Fruit fly (Drosophila melanogaster) whole organism, prepupa: Measurements from ENCODE around the gene CG14969.

Source experiments
- CG10631 ChIP-seq: fragments of 200-800 bp; sonication (Bioruptor generic); optimal IDR thresholded peaks from 2 replicates; lab custom pipeline; 2016; ENCODE audit warnings: missing biosample characterization, missing genetic modification characterization
- CG11294 ChIP-seq: fragments of 200-800 bp; sonication (Bioruptor generic); IDR thresholded peaks from 2 replicates; pipeline ENCODE4 v1.3.6; 2022; ENCODE audit warnings: missing biosample characterization, missing genetic modification characterization
- CG11762 ChIP-seq: fragments of 200-800 bp; sonication (Bioruptor generic); optimal IDR thresholded peaks from 3 replicates; lab custom pipeline; 2016; ENCODE audit warnings: missing biosample characterization, missing genetic modification characterization; ENCODE audit not compliant: insufficient read depth
- CG11902 ChIP-seq: fragments of 200-800 bp; sonication (Bioruptor generic); optimal IDR thresholded peaks from 3 replicates; lab custom pipeline; 2016; ENCODE audit warnings: missing biosample characterization, missing genetic modification characterization
- CG15336 ChIP-seq: fragments of 200-800 bp; sonication (Bioruptor generic); IDR thresholded peaks from 2 replicates; pipeline ENCODE4 v1.3.6; 2022; ENCODE audit warnings: missing biosample characterization, missing genetic modification characterization
- CG1621 ChIP-seq: fragments of 200-800 bp; sonication (Bioruptor generic); optimal IDR thresholded peaks from 3 replicates; lab custom pipeline; 2018; ENCODE audit warnings: missing biosample characterization, mild to moderate bottlenecking, missing genetic modification characterization
- CG16779 ChIP-seq: fragments of 200-800 bp; sonication (Bioruptor generic); optimal IDR thresholded peaks from 3 replicates; lab custom pipeline; 2017; ENCODE audit warnings: missing biosample characterization, mild to moderate bottlenecking, missing genetic modification characterization
- CG3032 ChIP-seq: fragments of 200-800 bp; optimal IDR thresholded peaks from 2 replicates; lab custom pipeline; 2019; ENCODE audit warnings: missing biosample characterization, mild to moderate bottlenecking, missing genetic modification characterization, moderate library complexity
- CG31627 ChIP-seq: fragments of 200-800 bp; sonication (Bioruptor generic); optimal IDR thresholded peaks from 3 replicates; lab custom pipeline; 2016; ENCODE audit warnings: missing biosample characterization, missing genetic modification characterization
- CG4318 ChIP-seq: fragments of 200-800 bp; sonication (Bioruptor generic); optimal IDR thresholded peaks from 3 replicates; lab custom pipeline; 2017; ENCODE audit warnings: missing biosample characterization, mild to moderate bottlenecking, missing genetic modification characterization
- CG6163 ChIP-seq: fragments of 200-800 bp; sonication (Bioruptor generic); IDR thresholded peaks from 3 replicates; pipeline ENCODE4 v1.3.6; 2022; ENCODE audit warnings: missing biosample characterization, missing genetic modification characterization
- CG6276 ChIP-seq: fragments of 200-800 bp; sonication (Bioruptor generic); optimal IDR thresholded peaks from 2 replicates; lab custom pipeline; 2017; ENCODE audit warnings: missing biosample characterization, mild to moderate bottlenecking, missing genetic modification characterization
- CG6808 ChIP-seq: fragments of 200-800 bp; sonication (Bioruptor generic); optimal IDR thresholded peaks from 3 replicates; lab custom pipeline; 2017; ENCODE audit warnings: missing biosample characterization, missing genetic modification characterization, mild to moderate bottlenecking, moderate library complexity, missing genetic modification reagents
- CG6854 ChIP-seq: fragments of 200-800 bp; sonication (Bioruptor generic); optimal IDR thresholded peaks from 2 replicates; lab custom pipeline; 2017; ENCODE audit warnings: missing biosample characterization, mild to moderate bottlenecking, missing genetic modification characterization
- CG8119 ChIP-seq: fragments of 200-800 bp; sonication (Bioruptor generic); IDR thresholded peaks from 3 replicates; pipeline ENCODE4 v1.3.6; 2022; ENCODE audit warnings: missing biosample characterization, missing genetic modification characterization
- CG8319 ChIP-seq: fragments of 200-800 bp; sonication (Bioruptor generic); optimal IDR thresholded peaks from 3 replicates; lab custom pipeline; 2016; ENCODE audit warnings: missing biosample characterization, missing genetic modification characterization
- CG8632 ChIP-seq: fragments of 200-800 bp; sonication (Bioruptor generic); optimal IDR thresholded peaks from 3 replicates; lab custom pipeline; 2016; ENCODE audit warnings: missing biosample characterization, missing genetic modification characterization
- CG9139 ChIP-seq: fragments of 200-800 bp; sonication (Bioruptor generic); optimal IDR thresholded peaks from 3 replicates; lab custom pipeline; 2017; ENCODE audit warnings: missing biosample characterization, mild to moderate bottlenecking, missing genetic modification characterization
- Eip75B ChIP-seq: fragments of 200-800 bp; sonication (Bioruptor generic); optimal IDR thresholded peaks from 3 replicates; lab custom pipeline; 2016; ENCODE audit warnings: missing biosample characterization, missing genetic modification characterization
- Eip78C ChIP-seq: fragments of 200-800 bp; sonication (Bioruptor generic); peaks from one replicate; lab custom pipeline; 2016; ENCODE audit warnings: missing biosample characterization, missing genetic modification characterization
- Ets96B ChIP-seq: fragments of 200-800 bp; optimal IDR thresholded peaks from 2 replicates; lab custom pipeline; 2019; ENCODE audit warnings: missing biosample characterization, mild to moderate bottlenecking, missing genetic modification characterization, moderate library complexity
- Gug ChIP-seq: fragments of 200-800 bp; sonication (Bioruptor generic); IDR thresholded peaks from 2 replicates; pipeline ENCODE4 v1.3.6; 2022; ENCODE audit warnings: missing biosample characterization, missing genetic modification characterization
- Hr38 ChIP-seq: sonication (Bioruptor generic); optimal IDR thresholded peaks from 2 replicates; lab custom pipeline; 2016; ENCODE audit warnings: missing biosample characterization, missing genetic modification characterization
- Hr39 ChIP-seq: fragments of 200-800 bp; sonication (Bioruptor generic); optimal IDR thresholded peaks from 2 replicates; lab custom pipeline; 2016; ENCODE audit warnings: missing biosample characterization, missing genetic modification characterization
- Hr4 ChIP-seq: fragments of 200-800 bp; sonication (Bioruptor generic); optimal IDR thresholded peaks from 3 replicates; lab custom pipeline; 2016; ENCODE audit warnings: missing biosample characterization, missing genetic modification characterization
- Lpt ChIP-seq: fragments of 200-800 bp; sonication (Bioruptor generic); optimal IDR thresholded peaks from 3 replicates; lab custom pipeline; 2016; ENCODE audit warnings: missing biosample characterization, missing genetic modification characterization
- Met ChIP-seq: fragments of 200-800 bp; sonication (Bioruptor generic); optimal IDR thresholded peaks from 3 replicates; lab custom pipeline; 2016; ENCODE audit warnings: missing biosample characterization, missing genetic modification characterization
- OdsH ChIP-seq: fragments of 200-800 bp; sonication (Bioruptor generic); optimal IDR thresholded peaks from 3 replicates; lab custom pipeline; 2016; ENCODE audit warnings: missing biosample characterization, missing genetic modification characterization
- Smox ChIP-seq: fragments of 200-800 bp; sonication (Bioruptor generic); optimal IDR thresholded peaks from 3 replicates; lab custom pipeline; 2016; ENCODE audit warnings: missing biosample characterization, missing genetic modification characterization
- Sox102F ChIP-seq: fragments of 200-800 bp; sonication (Bioruptor generic); optimal IDR thresholded peaks from 2 replicates; lab custom pipeline; 2016; ENCODE audit warnings: missing biosample characterization, mild to moderate bottlenecking, missing genetic modification characterization
- Sox14 ChIP-seq: fragments of 200-800 bp; sonication (Bioruptor generic); optimal IDR thresholded peaks from 3 replicates; lab custom pipeline; 2016; ENCODE audit warnings: missing biosample characterization, missing genetic modification characterization
- Sox15 ChIP-seq: fragments of 200-800 bp; sonication (Bioruptor generic); optimal IDR thresholded peaks from 3 replicates; lab custom pipeline; 2016; ENCODE audit warnings: missing biosample characterization, missing genetic modification characterization
- cyc ChIP-seq: fragments of 200-800 bp; sonication (Bioruptor generic); optimal IDR thresholded peaks from 3 replicates; lab custom pipeline; 2016; ENCODE audit warnings: missing biosample characterization, missing genetic modification characterization
- dsx ChIP-seq: fragments of 200-800 bp; optimal IDR thresholded peaks from 3 replicates; lab custom pipeline; 2019; ENCODE audit warnings: missing biosample characterization, mild to moderate bottlenecking, missing genetic modification characterization, moderate library complexity; ENCODE audit not compliant: poor library complexity, severe bottlenecking
- eg ChIP-seq: fragments of 200-800 bp; sonication (Bioruptor generic); IDR thresholded peaks from 3 replicates; pipeline ENCODE4 v1.3.6; 2022; ENCODE audit warnings: missing biosample characterization, missing genetic modification characterization
- esn ChIP-seq: fragments of 200-800 bp; sonication (Bioruptor generic); optimal IDR thresholded peaks from 2 replicates; lab custom pipeline; 2016; ENCODE audit warnings: missing biosample characterization, mild to moderate bottlenecking, missing genetic modification characterization, moderate library complexity
- fd59A ChIP-seq: fragments of 200-800 bp; sonication (Bioruptor generic); optimal IDR thresholded peaks from 2 replicates; lab custom pipeline; 2017; ENCODE audit warnings: missing biosample characterization, mild to moderate bottlenecking, missing genetic modification characterization, missing genetic modification reagents
- fd85E ChIP-seq: fragments of 200-800 bp; sonication (Bioruptor generic); optimal IDR thresholded peaks from 3 replicates; lab custom pipeline; 2016; ENCODE audit warnings: missing biosample characterization, missing genetic modification characterization
- lz ChIP-seq: fragments of 200-800 bp; sonication (Bioruptor generic); optimal IDR thresholded peaks from 3 replicates; lab custom pipeline; 2016; ENCODE audit warnings: missing biosample characterization, missing genetic modification characterization
- net ChIP-seq: fragments of 200-800 bp; sonication (Bioruptor generic); optimal IDR thresholded peaks from 3 replicates; lab custom pipeline; 2016; ENCODE audit warnings: missing biosample characterization, missing genetic modification characterization
- pdm3 ChIP-seq: fragments of 200-800 bp; sonication (Bioruptor generic); optimal IDR thresholded peaks from 3 replicates; lab custom pipeline; 2016; ENCODE audit warnings: missing biosample characterization, missing genetic modification characterization
- salr ChIP-seq, 2 experiments: fragments of 200-800 bp; sonication (Bioruptor generic); optimal IDR thresholded peaks; 3 replicates each; lab custom pipeline; 2016 to 2018; ENCODE audit warnings: missing biosample characterization in 2 of 2, missing genetic modification characterization in 2 of 2, mild to moderate bottlenecking in 1 of 2
- spab ChIP-seq: fragments of 200-800 bp; sonication (Bioruptor generic); optimal IDR thresholded peaks from 2 replicates; lab custom pipeline; 2017; ENCODE audit warnings: missing biosample characterization, mild to moderate bottlenecking, missing genetic modification characterization, missing genetic modification reagents
- ss ChIP-seq, 2 experiments: fragments of 200-800 bp; sonication (Bioruptor generic); optimal IDR thresholded peaks; 2 replicates in 1 of 2; 3 replicates in 1 of 2; lab custom pipeline; 2017 to 2018; ENCODE audit warnings: mild to moderate bottlenecking in 2 of 2, missing biosample characterization in 2 of 2, missing genetic modification characterization in 2 of 2, moderate library complexity in 1 of 2
- svp ChIP-seq: fragments of 200-800 bp; sonication (Bioruptor generic); peaks from one replicate; lab custom pipeline; 2016; ENCODE audit warnings: missing biosample characterization, missing genetic modification characterization
- topi ChIP-seq: fragments of 200-800 bp; sonication (Bioruptor generic); optimal IDR thresholded peaks from 3 replicates; lab custom pipeline; 2016; ENCODE audit warnings: missing biosample characterization, missing genetic modification characterization

The CG14969 gene

dm6 chr3L:3303534-3304459 is 31.0 kb downstream of the CG14969 start, which contains the start of gene ZnT63C (continued):
- TF ChIP-seq CG6163 (GFP tag; lab: Robert Waterston, UW): peak; percentile 43; the same call in 2 of the 3 replicates
- peak; percentile 65 for TF ChIP-seq svp (GFP tag; lab: Kevin White, UChicago)
- peak; percentile 48 for TF ChIP-seq Sox14
- no peak for TF ChIP-seq CG9139 (GFP tag; lab: Kevin White, UChicago)
- TF ChIP-seq pdm3: peak; percentile 21
- TF ChIP-seq fd59A (GFP tag; lab: Kevin White, UChicago): peak; percentile 27
- TF ChIP-seq CG11762: no peak
- no peak for TF ChIP-seq Hr38 (GFP tag; lab: Kevin White, UChicago)
- TF ChIP-seq CG1621 (tag; lab: Kevin White, UChicago): peak; percentile 46
- TF ChIP-seq cyc: peak; percentile 31
- peak; percentile 45 for TF ChIP-seq Hr39 (GFP tag; lab: Kevin White, UChicago)
- TF ChIP-seq CG16779: no peak
- peak; percentile 38 for TF ChIP-seq CG31627 (GFP tag; lab: Kevin White, UChicago)
- TF ChIP-seq CG11902 (GFP tag; lab: Kevin White, UChicago): peak; percentile 4
- no peak for TF ChIP-seq Smox (GFP tag; lab: Kevin White, UChicago)
- TF ChIP-seq lz: peak; percentile 39
- TF ChIP-seq Lpt (GFP tag; lab: Kevin White, UChicago): no peak
- TF ChIP-seq CG6276 (GFP tag; lab: Kevin White, UChicago): peak; percentile 38
- peak; percentile 31 for TF ChIP-seq Hr4 (GFP tag; lab: Kevin White, UChicago)
- TF ChIP-seq salr (GFP tag; optimal IDR thresholded peaks at IDR 0.05; lab: Kevin White, UChicago): peak in 1 of 2 experiments; percentile 11
- TF ChIP-seq CG15336 (GFP tag; lab: Robert Waterston, UW): 0 out of 2 replicates have a peak, but pooled peaks have one; percentile 18
- peak; percentile 52 for TF ChIP-seq CG6854 (GFP tag; lab: Kevin White, UChicago)

DNA sequence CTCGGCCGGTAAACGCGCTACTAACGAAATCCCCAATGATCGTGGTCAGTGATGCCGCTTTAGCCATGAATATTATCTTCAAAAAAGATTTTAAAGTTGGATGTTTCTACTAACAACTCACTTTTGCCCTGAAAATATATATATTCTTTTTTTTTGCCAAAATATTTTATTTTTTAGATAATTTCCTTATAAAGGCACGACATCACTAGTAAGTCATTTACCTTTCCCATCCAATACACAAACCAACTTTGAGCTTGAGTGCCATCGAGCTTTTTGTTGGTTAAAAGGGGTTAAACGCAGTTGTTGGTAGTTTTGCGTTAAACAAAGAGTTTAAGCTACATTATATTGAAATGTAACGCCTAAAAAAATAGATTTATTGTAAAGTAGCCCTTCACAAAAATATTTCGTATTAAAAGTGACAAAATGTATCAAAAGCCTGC is 31.7 kb downstream of the CG14969 start, which contains the start of gene CG14968:
Gene CG14968, minus strand, starts transcription at position 26 of the 440 bp plus-strand sequence.
- TF ChIP-seq topi (GFP tag; lab: Kevin White, UChicago): peak; percentile 97
- peak; percentile 92 for TF ChIP-seq Met (GFP tag; lab: Kevin White, UChicago)
- peak; percentile 98 for TF ChIP-seq Eip78C (GFP tag; lab: Kevin White, UChicago)
- peak; percentile 77 for TF ChIP-seq CG9139 (GFP tag; lab: Kevin White, UChicago)
- TF ChIP-seq spab (GFP tag; lab: Kevin White, UChicago): peak; percentile 80
- TF ChIP-seq OdsH (GFP tag; lab: Kevin White, UChicago): peak; percentile 97
- peak; percentile 91 for TF ChIP-seq dsx (GFP tag; lab: Kevin White, UChicago)
- peak; percentile 95 for TF ChIP-seq Gug (GFP tag; lab: Robert Waterston, UW)
- peak; percentile 93 for TF ChIP-seq lz
- peak; percentile 88 for TF ChIP-seq Sox15 (GFP tag; lab: Kevin White, UChicago)
- peak; percentile 89 for TF ChIP-seq CG10631 (GFP tag; lab: Kevin White, UChicago)
- peak; percentile 88 for TF ChIP-seq Eip75B (GFP tag; lab: Kevin White, UChicago)
- peak; percentile 94 for TF ChIP-seq Ets96B (tag; lab: Kevin White, UChicago)
- TF ChIP-seq CG11294 (GFP tag; lab: Robert Waterston, UW): peak; percentile 94
- TF ChIP-seq CG8119 (GFP tag; lab: Robert Waterston, UW): peak; percentile 97
- peak; percentile 86 for TF ChIP-seq fd85E
- TF ChIP-seq CG8319 (GFP tag; lab: Kevin White, UChicago): peak; percentile 91
- peak; percentile 79 to 89 for TF ChIP-seq ss (GFP tag; optimal IDR thresholded peaks at IDR 0.05; lab: Kevin White, UChicago)
- TF ChIP-seq Sox14: peak; percentile 87
- peak; percentile 97 for TF ChIP-seq CG15336 (GFP tag; lab: Robert Waterston, UW)
- peak; percentile 91 for TF ChIP-seq pdm3
- TF ChIP-seq CG6854 (GFP tag; lab: Kevin White, UChicago): peak; percentile 92
- peak; percentile 93 for TF ChIP-seq Sox102F (GFP tag; lab: Kevin White, UChicago)
- no peak for TF ChIP-seq Hr38 (GFP tag; lab: Kevin White, UChicago)
- TF ChIP-seq CG4318 (GFP tag; lab: Kevin White, UChicago): peak; percentile 89
- TF ChIP-seq CG8632 (GFP tag; lab: Kevin White, UChicago): peak; percentile 96
- TF ChIP-seq esn: peak; percentile 95
- TF ChIP-seq CG16779: peak; percentile 78
- TF ChIP-seq eg: peak; percentile 97
- peak; percentile 88 for TF ChIP-seq CG11762
- TF ChIP-seq CG3032 (tag; lab: Kevin White, UChicago): peak; percentile 88
- TF ChIP-seq svp (GFP tag; lab: Kevin White, UChicago): peak; percentile 96
- TF ChIP-seq CG6808: peak; percentile 76
- peak; percentile 92 for TF ChIP-seq net
- peak; percentile 95 for TF ChIP-seq Smox (GFP tag; lab: Kevin White, UChicago)
- TF ChIP-seq salr (GFP tag; optimal IDR thresholded peaks at IDR 0.05; lab: Kevin White, UChicago): peak; percentile 79 to 80
